Comparison of ENCODE assay signal across 5 worm cellular contexts in the genomic region with DNA sequence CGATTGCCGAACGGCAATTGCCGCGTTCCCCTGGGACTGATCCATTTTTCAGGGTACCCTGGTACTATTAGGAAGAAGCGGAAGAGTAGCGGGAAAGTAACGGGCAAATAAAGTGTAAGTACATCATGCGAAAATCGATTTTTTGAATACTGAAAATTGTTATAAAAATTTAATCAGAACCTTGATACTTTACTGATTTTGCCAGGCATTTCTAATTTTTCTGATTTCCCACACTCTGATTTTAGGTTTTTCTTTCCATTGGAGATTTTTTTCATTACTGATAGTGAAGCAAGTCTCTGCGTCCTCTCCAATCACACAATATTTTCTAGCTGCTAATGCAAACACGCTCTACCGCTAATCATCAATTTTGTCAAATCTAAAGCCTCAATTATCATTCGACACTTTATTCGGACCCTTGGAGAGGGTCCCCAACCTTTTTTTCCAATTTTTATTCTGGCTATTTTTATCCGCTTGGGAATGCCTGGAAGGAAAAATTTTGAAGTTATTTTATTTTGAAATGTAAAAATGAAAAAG.
A peak's percentile ranks its signal among the peaks of the same experiment; 100 is the strongest.
TF ChIP-seq lines count a peak whose summit lies in the region.

A gene (plus strand): TSS at position 51 of the 534 bp plus-strand sequence.

TF ChIP-seq in whole organism, L1 larva, 84 proteins besides CTCF, POLR2A, EP300 and RAD21:
- no peak for TF ChIP-seq tbx-2 (tag; optimal IDR thresholded peaks at IDR 0.05; lab: Kevin White, UChicago)
- peak in 1 of 2 experiments; percentile 54 for TF ChIP-seq lin-35 (GFP tag; optimal IDR thresholded peaks at IDR 0.05; lab: Kevin White, UChicago)
- TF ChIP-seq mab-9 (GFP tag; IDR thresholded peaks at IDR 0.05; lab: Robert Waterston, UW), result no peak
- no peak for TF ChIP-seq nhr-76 (tag; optimal IDR thresholded peaks at IDR 0.05; lab: Kevin White, UChicago)
- TF ChIP-seq blmp-1 (tag; optimal IDR thresholded peaks at IDR 0.05; lab: Kevin White, UChicago), result peak; percentile 20
- TF ChIP-seq nhr-19 (GFP tag; conservative IDR thresholded peaks at IDR 0.05; lab: Robert Waterston, UW), result no peak
- TF ChIP-seq skn-1 (tag; optimal IDR thresholded peaks at IDR 0.05; lab: Kevin White, UChicago), result peak; percentile 96
- TF ChIP-seq rnt-1 (tag; optimal IDR thresholded peaks at IDR 0.05; lab: Kevin White, UChicago), result peak; percentile 29
- no peak for TF ChIP-seq efl-1 (optimal IDR thresholded peaks at IDR 0.05; lab: Kevin White, UChicago)
- no peak for TF ChIP-seq efl-1 (GFP tag; optimal IDR thresholded peaks at IDR 0.05 in 1 of 2; lab: Kevin White, UChicago)
- peak; percentile 7 for TF ChIP-seq elt-2 (tag; optimal IDR thresholded peaks at IDR 0.05; lab: Kevin White, UChicago)
- TF ChIP-seq dsc-1 (tag; optimal IDR thresholded peaks at IDR 0.05; lab: Kevin White, UChicago), result no peak
- no peak for TF ChIP-seq hpl-2 (GFP tag; optimal IDR thresholded peaks at IDR 0.05; lab: Kevin White, UChicago)
- no peak for TF ChIP-seq Y116A8C.19 (tag; optimal IDR thresholded peaks at IDR 0.05; lab: Kevin White, UChicago; ENCODE audit: borderline replicate concordance)
- TF ChIP-seq zip-4 (GFP tag; optimal IDR thresholded peaks at IDR 0.05; lab: Kevin White, UChicago), result no peak
- TF ChIP-seq nhr-90 (tag; optimal IDR thresholded peaks at IDR 0.05; lab: Kevin White, UChicago; ENCODE audit: poor library complexity), result no peak

TF ChIP-seq in whole organism, L2 larva, 48 proteins besides CTCF, POLR2A, EP300 and RAD21:
- peak; percentile 89 for TF ChIP-seq skn-1 (tag; optimal IDR thresholded peaks at IDR 0.05; lab: Kevin White, UChicago)
- TF ChIP-seq peb-1 (tag; optimal IDR thresholded peaks at IDR 0.05; lab: Kevin White, UChicago), result no peak

TF ChIP-seq in whole organism, L3 larva, 47 proteins besides CTCF, POLR2A, EP300 and RAD21:
- peak; percentile 92 for TF ChIP-seq skn-1 (tag; optimal IDR thresholded peaks at IDR 0.05; lab: Kevin White, UChicago)
- no peak for TF ChIP-seq jun-1 (tag; optimal IDR thresholded peaks at IDR 0.05; lab: Kevin White, UChicago)
- TF ChIP-seq pha-4 (tag; optimal IDR thresholded peaks at IDR 0.05; lab: Kevin White, UChicago), result peak; percentile 14
- no peak for TF ChIP-seq zag-1 (tag; optimal IDR thresholded peaks at IDR 0.05; lab: Kevin White, UChicago)
- TF ChIP-seq elt-2 (tag; optimal IDR thresholded peaks at IDR 0.05; lab: Kevin White, UChicago), result peak; percentile 43

TF ChIP-seq in whole organism, L4 larva, 104 proteins besides CTCF, POLR2A, EP300 and RAD21:
- TF ChIP-seq lin-38 (GFP tag; IDR thresholded peaks at IDR 0.05; lab: Robert Waterston, UW), result peak; percentile 89
- TF ChIP-seq dmd-9 (GFP tag; IDR thresholded peaks at IDR 0.05; lab: Robert Waterston, UW), result no peak
- no peak for TF ChIP-seq lin-29 (GFP tag; IDR thresholded peaks at IDR 0.05; lab: Robert Waterston, UW)
- no peak for TF ChIP-seq ZK546.5 (tag; optimal IDR thresholded peaks at IDR 0.05; lab: Kevin White, UChicago)
- no peak for TF ChIP-seq madf-5 (GFP tag; IDR thresholded peaks at IDR 0.05; lab: Robert Waterston, UW)
TF ChIP-seq in whole organism, L4 larva: peak in this region for 1.

TF ChIP-seq in whole organism, young adult, 124 proteins besides CTCF, POLR2A, EP300 and RAD21:
- TF ChIP-seq mcd-1 (GFP tag; IDR thresholded peaks at IDR 0.05; lab: Robert Waterston, UW) (peak; percentile 84), snpc-3.4 (tag; optimal IDR thresholded peaks at IDR 0.05; lab: Kevin White, UChicago) (no peak), hmg-1.2 (GFP tag; IDR thresholded peaks at IDR 0.05; lab: Robert Waterston, UW) (peak; percentile 58), nhr-80 (tag; optimal IDR thresholded peaks at IDR 0.05; lab: Kevin White, UChicago) (peak; percentile 9)
